Worm (Caenorhabditis elegans) whole organism, early embryonic: ENCODE data around the gene xbx-6.
A peak's percentile ranks its signal among the peaks of the same experiment; 100 is the strongest.

ENCODE experiments used
- B0310.2 ChIP-seq: sonication (generic microtip); optimal IDR thresholded peaks from 2 replicates; lab custom pipeline; 2016; ENCODE audit warnings: mild to moderate bottlenecking, missing genetic modification characterization, missing compliant biosample characterization
- F13C5.2 ChIP-seq: sonication (generic microtip); optimal IDR thresholded peaks from 2 replicates; lab custom pipeline; 2017; ENCODE audit warnings: mild to moderate bottlenecking, missing genetic modification characterization, inconsistent platforms, missing compliant biosample characterization
- aly-1 ChIP-seq: sonication (generic microtip); optimal IDR thresholded peaks from 2 replicates; lab custom pipeline; 2016; ENCODE audit warnings: missing genetic modification characterization, missing compliant biosample characterization
- ama-1 ChIP-seq: fragments of 150-350 bp; optimal IDR thresholded peaks from 2 replicates; lab custom pipeline; 2014
- ceh-13 ChIP-seq: fragments of 200-800 bp; sonication (Bioruptor generic); optimal IDR thresholded peaks from 2 replicates; lab custom pipeline; 2018; ENCODE audit warnings: mild to moderate bottlenecking, missing genetic modification characterization, missing compliant biosample characterization
- ceh-36 ChIP-seq: sonication (generic microtip); optimal IDR thresholded peaks from 2 replicates; lab custom pipeline; 2016; ENCODE audit warnings: missing genetic modification characterization, inconsistent platforms, missing compliant biosample characterization
- ets-7 ChIP-seq: sonication (generic microtip); optimal IDR thresholded peaks from 2 replicates; lab custom pipeline; 2016; ENCODE audit warnings: missing genotype, missing genetic modification characterization, missing compliant biosample characterization
- flt-1 ChIP-seq: fragments of 200-800 bp; sonication (Bioruptor generic); IDR thresholded peaks from 2 replicates; pipeline ENCODE4 v1.3.6; 2022; ENCODE audit warnings: missing genetic modification characterization, missing compliant biosample characterization
- hmbx-1 ChIP-seq: sonication (generic microtip); optimal IDR thresholded peaks from 2 replicates; lab custom pipeline; 2016; ENCODE audit warnings: mild to moderate bottlenecking, missing genetic modification characterization, missing compliant biosample characterization
- hmg-4 ChIP-seq: fragments of 200-800 bp; sonication (Bioruptor generic); optimal IDR thresholded peaks from 2 replicates; lab custom pipeline; 2018; ENCODE audit warnings: mild to moderate bottlenecking, missing genetic modification characterization, missing compliant biosample characterization
- hnd-1 ChIP-seq: sonication (generic microtip); optimal IDR thresholded peaks from 2 replicates; lab custom pipeline; 2016; ENCODE audit warnings: missing genetic modification characterization, missing compliant biosample characterization
- pes-1 ChIP-seq: fragments of 200-800 bp; sonication (Bioruptor generic); IDR thresholded peaks from 2 replicates; pipeline ENCODE4 v1.3.6; 2022; ENCODE audit warnings: missing genetic modification reagents, missing genetic modification characterization, missing compliant biosample characterization
- scrt-1 ChIP-seq: fragments of 200-800 bp; sonication (Bioruptor generic); IDR thresholded peaks from 2 replicates; pipeline ENCODE4 v1.3.6; 2022; ENCODE audit warnings: missing genetic modification characterization, missing compliant biosample characterization
- sea-1 ChIP-seq: fragments of 200-800 bp; sonication (Bioruptor generic); conservative IDR thresholded peaks from 2 replicates; pipeline ENCODE4 v1.3.6; 2022; ENCODE audit warnings: missing genetic modification characterization, missing compliant biosample characterization
- tbx-11 ChIP-seq: fragments of 200-800 bp; sonication (Bioruptor generic); IDR thresholded peaks from 2 replicates; pipeline ENCODE4 v1.3.6; 2022; ENCODE audit warnings: missing genetic modification characterization, missing compliant biosample characterization
- tbx-37 ChIP-seq: fragments of 200-800 bp; sonication (Bioruptor generic); conservative IDR thresholded peaks from 2 replicates; pipeline ENCODE4 v1.3.6; 2022; ENCODE audit warnings: missing genetic modification reagents, missing genetic modification characterization, missing compliant biosample characterization
- tra-4 ChIP-seq: sonication (generic microtip); optimal IDR thresholded peaks from 2 replicates; lab custom pipeline; 2017; ENCODE audit warnings: missing genetic modification characterization, missing compliant biosample characterization

xbx-6 gene

DNA sequence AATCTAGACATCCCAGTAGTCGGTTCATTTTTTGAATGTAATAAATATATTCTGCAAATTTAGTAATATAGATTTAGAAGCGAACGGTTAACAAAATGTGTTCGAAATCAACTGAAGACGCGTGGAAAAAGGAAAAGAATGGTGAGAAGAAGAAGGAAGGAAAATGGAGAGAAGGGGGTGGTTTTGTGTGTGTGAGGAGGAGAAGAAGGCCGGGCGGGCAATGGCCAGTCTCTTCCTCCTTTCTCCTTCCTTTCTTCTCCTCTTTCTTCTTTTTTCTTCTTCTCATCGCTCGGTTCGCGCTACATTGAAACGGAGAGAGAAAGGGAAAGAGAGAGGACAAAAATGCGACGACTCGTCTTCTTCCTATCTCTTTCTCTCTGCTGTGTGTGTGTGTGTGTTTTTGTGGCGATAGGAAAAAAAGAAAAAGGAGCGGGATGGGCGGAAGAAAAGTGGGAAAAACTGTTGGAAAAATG, 10.7 kb upstream of the xbx-6 start, which contains the start of gene ztf-9:
Gene ztf-9, minus strand, starts transcription at position 51 of the 473 bp plus-strand sequence.
- peak; percentile 19 for TF ChIP-seq F13C5.2 (tag; lab: Kevin White, UChicago)
- TF ChIP-seq sea-1 = no peak
- TF ChIP-seq ama-1 (lab: Kevin White, UChicago) = no peak
- TF ChIP-seq hmg-4 (GFP tag; lab: Kevin White, UChicago) = peak; percentile 72
- no peak for TF ChIP-seq tbx-11 (GFP tag; lab: Robert Waterston, UW)

DNA sequence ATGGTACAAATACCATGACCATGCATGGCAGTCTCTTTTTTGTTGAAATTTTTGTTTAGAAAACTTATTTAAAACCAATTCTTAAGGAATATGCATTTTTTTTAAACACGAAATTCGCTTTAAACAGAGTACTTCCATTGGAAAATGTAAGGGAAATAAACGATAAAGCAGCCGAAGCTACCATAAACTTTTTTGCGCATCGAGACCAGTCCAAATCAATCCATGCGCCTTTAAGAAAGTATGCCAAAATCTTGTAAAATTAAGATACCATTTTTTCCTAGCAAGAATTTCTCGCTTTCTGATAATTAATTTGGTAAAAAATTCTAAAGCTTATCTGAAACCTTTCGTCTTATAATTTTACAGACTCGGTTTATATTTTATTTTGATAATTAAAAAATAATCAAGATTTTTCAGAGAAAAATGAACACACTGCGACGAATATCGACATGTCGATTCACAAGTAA, 10.2 kb upstream of the xbx-6 start, which contains the start of gene ZK287.7:
Gene ZK287.7, plus strand, starts transcription at position 414 of the 464 bp plus-strand sequence.
- TF ChIP-seq ceh-13 = no peak
- TF ChIP-seq sea-1 = no peak
- no peak for TF ChIP-seq ceh-36 (tag; lab: Kevin White, UChicago)
- TF ChIP-seq tbx-11 (GFP tag; lab: Robert Waterston, UW) = no peak
- TF ChIP-seq ama-1 (lab: Kevin White, UChicago) = no peak
- TF ChIP-seq hmg-4 (GFP tag; lab: Kevin White, UChicago) = no peak
- TF ChIP-seq B0310.2 (tag; lab: Kevin White, UChicago) = no peak
- no peak for TF ChIP-seq flt-1 (GFP tag; lab: Robert Waterston, UW)
- no peak for TF ChIP-seq hmbx-1 (tag; lab: Kevin White, UChicago)
- TF ChIP-seq aly-1 (tag; lab: Kevin White, UChicago) = no peak
- TF ChIP-seq tbx-37 (GFP tag; lab: Robert Waterston, UW) = no peak
- no peak for TF ChIP-seq scrt-1
- TF ChIP-seq pes-1 (GFP tag; lab: Robert Waterston, UW) = no peak
- no peak for TF ChIP-seq hnd-1 (tag; lab: Kevin White, UChicago)
- TF ChIP-seq tra-4 = no peak
- no peak for TF ChIP-seq F13C5.2 (tag; lab: Kevin White, UChicago)
- no peak for TF ChIP-seq ets-7 (tag; lab: Kevin White, UChicago)

DNA sequence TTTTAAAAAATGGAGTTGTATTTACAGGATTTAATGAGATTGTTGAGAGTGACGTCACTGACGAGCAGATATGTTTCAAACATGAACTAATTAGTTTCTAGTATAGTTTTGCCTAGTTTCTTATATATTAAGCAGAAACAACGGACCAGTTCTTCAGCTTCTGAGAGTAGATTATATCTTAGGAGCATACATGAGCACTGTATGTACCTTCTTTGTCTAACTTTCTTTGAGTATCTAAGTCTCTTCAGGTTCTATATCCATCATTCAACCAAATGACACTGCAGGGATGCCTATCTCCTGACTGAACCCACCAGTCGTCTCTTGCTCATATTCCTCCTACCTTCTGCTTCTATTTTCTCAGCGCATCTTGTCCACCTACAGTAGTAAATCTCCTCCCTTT, 6.1 kb upstream of the xbx-6 start, which contains the start of gene her-1:
Gene her-1, plus strand, starts transcription at position 301 of the 400 bp plus-strand sequence.
- TF ChIP-seq ceh-13 (no peak), ets-7 (tag; lab: Kevin White, UChicago) (no peak), tra-4 (no peak), flt-1 (GFP tag; lab: Robert Waterston, UW) (no peak), aly-1 (tag; lab: Kevin White, UChicago) (no peak), tbx-11 (GFP tag; lab: Robert Waterston, UW) (no peak), hnd-1 (tag; lab: Kevin White, UChicago) (no peak), hmbx-1 (tag; lab: Kevin White, UChicago) (no peak), ceh-36 (tag; lab: Kevin White, UChicago) (no peak)

DNA sequence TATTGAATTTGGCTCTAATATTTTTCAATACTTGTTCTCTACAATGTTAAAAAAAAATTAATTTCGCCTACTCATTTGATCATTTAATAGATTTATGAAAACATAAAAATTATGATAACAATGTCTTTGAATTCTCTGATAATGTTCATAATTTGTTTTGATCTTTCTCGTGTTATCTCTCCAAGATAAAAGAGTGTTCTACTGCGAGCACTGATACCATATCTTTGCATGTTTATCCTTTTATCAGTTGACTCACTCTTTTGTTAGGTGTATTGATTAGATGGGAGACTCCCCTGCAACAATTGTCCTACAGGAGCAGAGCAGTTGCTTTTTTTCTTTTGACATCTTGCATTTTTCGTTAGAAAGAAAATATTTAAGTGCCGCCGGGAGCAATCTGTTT, 3.6 kb upstream of the xbx-6 start:
- TF ChIP-seq ama-1 (lab: Kevin White, UChicago) (no peak), tbx-11 (GFP tag; lab: Robert Waterston, UW) (no peak), scrt-1 (no peak), B0310.2 (tag; lab: Kevin White, UChicago) (no peak), F13C5.2 (tag; lab: Kevin White, UChicago) (no peak), tra-4 (no peak), flt-1 (GFP tag; lab: Robert Waterston, UW) (no peak), ceh-36 (tag; lab: Kevin White, UChicago) (no peak), hmbx-1 (tag; lab: Kevin White, UChicago) (no peak), pes-1 (GFP tag; lab: Robert Waterston, UW) (no peak), hmg-4 (GFP tag; lab: Kevin White, UChicago) (no peak), aly-1 (tag; lab: Kevin White, UChicago) (no peak), sea-1 (no peak), ceh-13 (no peak), ets-7 (tag; lab: Kevin White, UChicago) (no peak), tbx-37 (GFP tag; lab: Robert Waterston, UW) (no peak), hnd-1 (tag; lab: Kevin White, UChicago) (no peak)

DNA sequence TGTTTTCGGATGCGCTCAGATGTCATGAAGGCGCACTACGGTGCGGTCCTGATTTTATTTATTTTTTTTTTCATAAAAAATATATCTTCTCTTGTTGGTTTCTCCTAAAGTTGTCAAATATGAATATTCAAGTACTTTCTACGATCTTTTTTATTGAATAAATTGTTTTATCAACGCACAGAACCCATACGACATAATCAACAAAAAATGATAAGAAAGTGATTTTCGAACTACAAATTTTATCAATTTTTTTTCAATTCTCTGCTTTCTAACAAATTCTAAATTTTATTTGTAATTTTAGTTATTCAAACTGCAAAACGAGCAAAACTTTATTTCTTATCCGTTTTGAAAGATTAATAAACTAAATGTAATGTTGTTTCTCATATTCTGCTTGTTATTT, 994 bp upstream of the xbx-6 start:
- TF ChIP-seq tbx-37 (GFP tag; lab: Robert Waterston, UW) (no peak), sea-1 (no peak), flt-1 (GFP tag; lab: Robert Waterston, UW) (no peak), ceh-13 (no peak), tra-4 (no peak), tbx-11 (GFP tag; lab: Robert Waterston, UW) (no peak), hnd-1 (tag; lab: Kevin White, UChicago) (no peak), aly-1 (tag; lab: Kevin White, UChicago) (no peak), F13C5.2 (tag; lab: Kevin White, UChicago) (no peak), ama-1 (lab: Kevin White, UChicago) (no peak), ceh-36 (tag; lab: Kevin White, UChicago) (no peak), pes-1 (GFP tag; lab: Robert Waterston, UW) (no peak), ets-7 (tag; lab: Kevin White, UChicago) (no peak), B0310.2 (tag; lab: Kevin White, UChicago) (no peak), hmg-4 (GFP tag; lab: Kevin White, UChicago) (no peak), scrt-1 (no peak), hmbx-1 (tag; lab: Kevin White, UChicago) (no peak)

DNA sequence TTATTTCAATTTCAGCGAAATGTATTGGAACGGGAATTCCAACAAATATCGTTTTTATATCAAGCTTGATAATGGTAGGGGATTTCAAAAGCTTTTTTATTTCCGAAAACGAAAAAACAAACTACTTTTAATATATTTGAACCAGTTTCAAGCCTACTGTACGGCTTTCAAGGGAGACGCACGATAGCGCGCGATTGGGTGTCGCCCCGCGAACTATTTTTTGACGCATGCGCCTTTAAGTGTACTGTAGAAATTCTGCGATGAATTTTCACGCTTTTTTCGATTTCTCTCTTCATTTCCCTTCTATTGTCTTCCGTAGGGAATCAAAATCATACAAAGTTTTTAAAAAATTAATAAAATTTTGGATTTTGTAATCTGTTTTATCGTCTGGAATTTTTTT, 694 bp downstream of the xbx-6 start:
- no peak for TF ChIP-seq F13C5.2 (tag; lab: Kevin White, UChicago)
- TF ChIP-seq tra-4 = no peak
- no peak for TF ChIP-seq tbx-37 (GFP tag; lab: Robert Waterston, UW)
- no peak for TF ChIP-seq ets-7 (tag; lab: Kevin White, UChicago)
- no peak for TF ChIP-seq ceh-36 (tag; lab: Kevin White, UChicago)
- TF ChIP-seq flt-1 (GFP tag; lab: Robert Waterston, UW) = no peak
- TF ChIP-seq pes-1 (GFP tag; lab: Robert Waterston, UW) = no peak
- no peak for TF ChIP-seq hmg-4 (GFP tag; lab: Kevin White, UChicago)
- TF ChIP-seq ceh-13 = no peak
- TF ChIP-seq tbx-11 (GFP tag; lab: Robert Waterston, UW) = no peak
- TF ChIP-seq sea-1 = no peak
- no peak for TF ChIP-seq ama-1 (lab: Kevin White, UChicago)
- no peak for TF ChIP-seq B0310.2 (tag; lab: Kevin White, UChicago)
- no peak for TF ChIP-seq hnd-1 (tag; lab: Kevin White, UChicago)
- TF ChIP-seq scrt-1 = no peak
